Worm (Caenorhabditis elegans) whole organism, L3 larva: ENCODE results near the gene lsy-27.

Experiments used
- R02D3.7 ChIP-seq: fragments of 150-350 bp; optimal IDR thresholded peaks from 2 replicates; lab custom pipeline; 2014; ENCODE audit warnings: missing biosample characterization, missing genetic modification characterization
- ZK546.5 ChIP-seq: sonication (generic microtip); optimal IDR thresholded peaks from 2 replicates; lab custom pipeline; 2017; ENCODE audit warnings: missing biosample characterization, missing genetic modification characterization
- aly-2 ChIP-seq: fragments of 150-350 bp; optimal IDR thresholded peaks from 2 replicates; lab custom pipeline; 2014; ENCODE audit warnings: missing biosample characterization, missing genetic modification characterization
- ceh-16 ChIP-seq: sonication (generic microtip); optimal IDR thresholded peaks from 2 replicates; lab custom pipeline; 2017; ENCODE audit warnings: missing biosample characterization, missing genetic modification characterization
- ceh-9 ChIP-seq: sonication (generic microtip); optimal IDR thresholded peaks from 2 replicates; lab custom pipeline; 2018; ENCODE audit warnings: missing biosample characterization, missing genetic modification characterization
- egl-27 ChIP-seq: sonication (generic microtip); optimal IDR thresholded peaks from 4 replicates; lab custom pipeline; 2017; ENCODE audit warnings: missing biosample characterization, missing genetic modification reagents, missing genetic modification characterization
- egl-5 ChIP-seq: fragments of 150-350 bp; optimal IDR thresholded peaks from 2 replicates; lab custom pipeline; 2017; ENCODE audit warnings: missing biosample characterization, missing genetic modification reagents, missing genetic modification characterization, inconsistent platforms
- elt-2 ChIP-seq: sonication (generic microtip); optimal IDR thresholded peaks from 2 replicates; lab custom pipeline; 2016; ENCODE audit warnings: missing genetic modification reagents, mild to moderate bottlenecking, missing genetic modification characterization, missing compliant biosample characterization
- eor-1 ChIP-seq, 2 experiments: fragments of 150-350 bp; optimal IDR thresholded peaks; 2 replicates each; lab custom pipeline; 2014 to 2018; ENCODE audit warnings: missing biosample characterization in 2 of 2, missing genetic modification characterization in 2 of 2
- fkh-10 ChIP-seq: sonication (generic microtip); optimal IDR thresholded peaks from 2 replicates; lab custom pipeline; 2017; ENCODE audit warnings: missing biosample characterization, missing genetic modification reagents, missing genetic modification characterization
- fos-1 ChIP-seq: fragments of 150-350 bp; optimal IDR thresholded peaks from 2 replicates; lab custom pipeline; 2014; ENCODE audit warnings: missing biosample characterization, missing genetic modification characterization
- jun-1 ChIP-seq: fragments of 150-350 bp; optimal IDR thresholded peaks from 2 replicates; lab custom pipeline; 2014; ENCODE audit warnings: missing biosample characterization, missing genetic modification reagents, missing genetic modification characterization
- lin-15B ChIP-seq: fragments of 150-350 bp; optimal IDR thresholded peaks from 2 replicates; lab custom pipeline; 2014; ENCODE audit warnings: missing biosample characterization, missing genetic modification characterization
- lin-39 ChIP-seq: fragments of 150-350 bp; optimal IDR thresholded peaks from 2 replicates; lab custom pipeline; 2018; ENCODE audit warnings: missing biosample characterization, missing genetic modification reagents, missing genetic modification characterization
- lsy-12 ChIP-seq: sonication (generic microtip); optimal IDR thresholded peaks from 2 replicates; lab custom pipeline; 2016; ENCODE audit warnings: mild to moderate bottlenecking, missing genetic modification characterization, missing compliant biosample characterization
- mdl-1 ChIP-seq: fragments of 150-350 bp; optimal IDR thresholded peaks from 2 replicates; lab custom pipeline; 2014; ENCODE audit warnings: missing biosample characterization, missing genetic modification characterization
- mml-1 ChIP-seq: fragments of 150-350 bp; sonication (generic microtip); optimal IDR thresholded peaks from 3 replicates; lab custom pipeline; 2014; ENCODE audit warnings: missing biosample characterization, missing genetic modification characterization
- nfya-1 ChIP-seq: sonication (generic microtip); optimal IDR thresholded peaks from 2 replicates; lab custom pipeline; 2017; ENCODE audit warnings: missing genetic modification characterization, mild to moderate bottlenecking, missing compliant biosample characterization, antibody characterized with exemption, moderate library complexity; ENCODE audit not compliant: insufficient read depth
- nhr-12 ChIP-seq: fragments of 150-350 bp; optimal IDR thresholded peaks from 2 replicates; lab custom pipeline; 2014; ENCODE audit warnings: missing biosample characterization, missing genetic modification characterization
- nhr-23 ChIP-seq: fragments of 150-350 bp; optimal IDR thresholded peaks from 2 replicates; lab custom pipeline; 2014; ENCODE audit warnings: missing biosample characterization, missing genetic modification reagents, missing genetic modification characterization
- nhr-237 ChIP-seq: fragments of 150-350 bp; optimal IDR thresholded peaks from 2 replicates; lab custom pipeline; 2014; ENCODE audit warnings: missing biosample characterization, missing genetic modification characterization
- nhr-25 ChIP-seq: sonication (generic microtip); optimal IDR thresholded peaks from 2 replicates; lab custom pipeline; 2017; ENCODE audit warnings: missing biosample characterization, missing genetic modification characterization
- nhr-28 ChIP-seq: fragments of 150-350 bp; optimal IDR thresholded peaks from 2 replicates; lab custom pipeline; 2014; ENCODE audit warnings: missing biosample characterization, missing genetic modification characterization
- nhr-43 ChIP-seq: sonication (generic microtip); optimal IDR thresholded peaks from 2 replicates; lab custom pipeline; 2016; ENCODE audit warnings: mild to moderate bottlenecking, missing genetic modification characterization, missing compliant biosample characterization; ENCODE audit not compliant: poor library complexity, severe bottlenecking
- nhr-67 ChIP-seq: fragments of 150-350 bp; optimal IDR thresholded peaks from 2 replicates; lab custom pipeline; 2014; ENCODE audit warnings: missing biosample characterization, missing genetic modification characterization
- nhr-76 ChIP-seq: fragments of 150-350 bp; sonication (generic microtip); optimal IDR thresholded peaks from 5 replicates; lab custom pipeline; 2014; ENCODE audit warnings: missing biosample characterization, missing genetic modification characterization
- pha-4 ChIP-seq: fragments of 150-350 bp; optimal IDR thresholded peaks from 2 replicates; lab custom pipeline; 2014; ENCODE audit warnings: missing biosample characterization, missing genetic modification reagents, missing genetic modification characterization
- sea-2 ChIP-seq: fragments of 150-350 bp; sonication (generic microtip); optimal IDR thresholded peaks from 4 replicates; lab custom pipeline; 2014; ENCODE audit warnings: missing biosample characterization, missing genetic modification reagents, missing genetic modification characterization
- skn-1 ChIP-seq: fragments of 150-350 bp; optimal IDR thresholded peaks from 2 replicates; lab custom pipeline; 2014; ENCODE audit warnings: missing biosample characterization, missing genetic modification characterization
- snpc-4 ChIP-seq: fragments of 150-350 bp; optimal IDR thresholded peaks from 2 replicates; lab custom pipeline; 2014; ENCODE audit warnings: missing biosample characterization, missing genetic modification characterization
- tbx-2 ChIP-seq: sonication (generic microtip); optimal IDR thresholded peaks from 2 replicates; lab custom pipeline; 2016; ENCODE audit warnings: mild to moderate bottlenecking, missing genetic modification characterization, missing compliant biosample characterization
- unc-39 ChIP-seq: sonication (generic microtip); optimal IDR thresholded peaks from 4 replicates; lab custom pipeline; 2017; ENCODE audit warnings: missing biosample characterization, missing genetic modification characterization
- ztf-4 ChIP-seq: fragments of 150-350 bp; optimal IDR thresholded peaks from 2 replicates; lab custom pipeline; 2014; ENCODE audit warnings: missing biosample characterization, missing genetic modification characterization

The lsy-27 gene

ce11 chrV:17331340-17331739 is 18.7 kb downstream of the lsy-27 start, which contains the start of gene fbxa-185:
TSS of gene fbxa-185 (plus strand) at chrV:17331640.
- no peak for TF ChIP-seq nhr-67 (tag; lab: Kevin White, UChicago)
- no peak for TF ChIP-seq egl-27 (tag; lab: Kevin White, UChicago)
- no peak for TF ChIP-seq elt-2 (tag; lab: Kevin White, UChicago)
- TF ChIP-seq ZK546.5 (tag; lab: Kevin White, UChicago), result no peak
- TF ChIP-seq nhr-43 (tag; lab: Kevin White, UChicago), result no peak
- TF ChIP-seq egl-5, result no peak
- no peak for TF ChIP-seq snpc-4
- TF ChIP-seq R02D3.7 (tag; lab: Kevin White, UChicago), result no peak
- TF ChIP-seq ceh-16 (tag; lab: Kevin White, UChicago), result no peak
- TF ChIP-seq nhr-23 (tag; lab: Kevin White, UChicago), result no peak
- TF ChIP-seq skn-1 (tag; lab: Kevin White, UChicago), result no peak
- TF ChIP-seq nfya-1, result no peak

DNA sequence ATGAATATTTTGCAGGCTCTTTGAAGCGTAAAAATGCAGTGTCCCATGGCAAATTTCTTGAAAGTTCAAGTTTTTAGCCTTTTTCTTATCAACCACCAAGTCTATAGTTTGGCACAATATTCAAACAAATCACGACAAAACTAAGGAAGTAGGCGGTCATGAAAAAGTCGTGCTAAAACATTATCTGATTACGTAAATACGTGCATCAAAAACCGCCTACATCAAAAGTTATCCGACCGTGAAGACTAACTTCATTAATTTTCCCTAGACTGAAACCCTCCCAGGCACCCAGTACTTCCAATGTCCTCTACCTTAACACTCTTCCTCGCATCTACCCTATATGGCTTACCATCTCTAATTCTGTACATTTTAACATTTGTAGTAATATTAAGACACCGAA is 21.5 kb downstream of the lsy-27 start, which contains the start of gene srg-44:
TSS of gene srg-44 (plus strand) at position 301 of the 400 bp plus-strand sequence.
- TF ChIP-seq mdl-1 (tag; lab: Kevin White, UChicago), result no peak
- TF ChIP-seq R02D3.7 (tag; lab: Kevin White, UChicago), result no peak
- TF ChIP-seq nhr-76 (tag; lab: Kevin White, UChicago), result no peak
- TF ChIP-seq nhr-25, result no peak
- no peak for TF ChIP-seq ceh-16 (tag; lab: Kevin White, UChicago)
- no peak for TF ChIP-seq fos-1 (tag; lab: Kevin White, UChicago)
- TF ChIP-seq sea-2, result no peak
- no peak for TF ChIP-seq aly-2
- TF ChIP-seq fkh-10, result no peak
- TF ChIP-seq ceh-9 (tag; lab: Kevin White, UChicago), result no peak
- TF ChIP-seq jun-1 (tag; lab: Kevin White, UChicago), result no peak
- no peak for TF ChIP-seq unc-39 (tag; lab: Kevin White, UChicago)
- TF ChIP-seq mml-1, result no peak
- no peak for TF ChIP-seq nhr-12 (tag; lab: Kevin White, UChicago)
- no peak for TF ChIP-seq pha-4 (tag; lab: Kevin White, UChicago)

- TF ChIP-seq egl-27 (tag; lab: Kevin White, UChicago) (no peak), skn-1 (tag; lab: Kevin White, UChicago) (no peak), mdl-1 (tag; lab: Kevin White, UChicago) (no peak), lsy-12 (tag; lab: Kevin White, UChicago) (no peak), fos-1 (tag; lab: Kevin White, UChicago) (no peak), ZK546.5 (tag; lab: Kevin White, UChicago) (no peak), nhr-76 (tag; lab: Kevin White, UChicago) (no peak), lin-39 (tag; lab: Kevin White, UChicago) (no peak), aly-2 (no peak), nhr-67 (tag; lab: Kevin White, UChicago) (no peak), nhr-237 (no peak), ztf-4 (no peak), nhr-12 (tag; lab: Kevin White, UChicago) (no peak), tbx-2 (tag; lab: Kevin White, UChicago) (no peak)
These were observed 22.1 kb downstream of the lsy-27 start, which contains the start of gene sdz-16 for ce11 chrV:17327867-17328266. TSS of gene sdz-16 (minus strand) at chrV:17327967.

DNA sequence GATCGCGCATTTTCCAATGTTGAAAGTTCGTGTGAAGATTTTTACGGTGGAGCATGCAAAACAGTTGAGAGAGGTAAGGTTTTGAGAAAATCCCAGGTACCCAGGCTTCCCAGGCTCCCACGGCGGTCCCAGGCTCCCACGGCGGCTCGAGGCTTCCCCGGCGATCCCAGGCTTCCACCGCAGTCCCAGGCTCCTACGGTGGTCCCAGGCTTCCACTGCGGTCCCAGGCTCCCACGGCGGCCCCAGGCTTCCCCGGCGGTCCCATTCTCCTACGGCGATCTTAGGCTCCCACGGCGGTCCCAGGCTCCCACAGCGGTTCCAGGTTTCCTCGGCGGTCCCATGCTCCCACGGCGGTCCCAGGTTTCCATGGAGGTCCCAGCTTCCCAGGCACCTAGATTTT is 26.1 kb downstream of the lsy-27 start:
- TF ChIP-seq nhr-76 (tag; lab: Kevin White, UChicago) (no peak), egl-5 (no peak), ceh-9 (tag; lab: Kevin White, UChicago) (no peak), fos-1 (tag; lab: Kevin White, UChicago) (no peak), R02D3.7 (tag; lab: Kevin White, UChicago) (no peak), mml-1 (no peak), nhr-28 (tag; lab: Kevin White, UChicago) (no peak), nhr-237 (no peak), jun-1 (tag; lab: Kevin White, UChicago) (no peak), nhr-25 (no peak), ztf-4 (no peak), pha-4 (tag; lab: Kevin White, UChicago) (no peak), skn-1 (tag; lab: Kevin White, UChicago) (no peak), fkh-10 (no peak), lin-15B (tag; lab: Kevin White, UChicago) (no peak), eor-1 (tag; optimal IDR thresholded peaks at IDR 0.05; lab: Kevin White, UChicago) (no peak)
